Fruit fly (Drosophila melanogaster) whole organism, embryonic: Measurements from ENCODE around the gene COX7AL.

Experiments used
- Adf1 ChIP-seq: fragments of 200-800 bp; sonication (Bioruptor generic); IDR thresholded peaks from 2 replicates; pipeline ENCODE4 v1.3.6; 2022; ENCODE audit warnings: missing biosample characterization, missing genetic modification characterization
- Awh ChIP-seq: fragments of 200-800 bp; sonication (Bioruptor generic); IDR thresholded peaks from 2 replicates; pipeline ENCODE4, ENCODE4 v1.3.6; 2022; ENCODE audit warnings: missing biosample characterization, missing genetic modification characterization
- Bdp1 ChIP-seq: fragments of 200-800 bp; sonication (Bioruptor generic); optimal IDR thresholded peaks from 3 replicates; lab custom pipeline; 2016; ENCODE audit warnings: missing biosample characterization, missing genetic modification characterization
- C15 ChIP-seq: fragments of 200-800 bp; sonication (Bioruptor generic); IDR thresholded peaks from 3 replicates; pipeline ENCODE4 v1.3.6; 2022; ENCODE audit warnings: missing biosample characterization, missing genetic modification characterization
- CG10147 ChIP-seq: fragments of 200-800 bp; sonication (Bioruptor generic); optimal IDR thresholded peaks from 2 replicates; lab custom pipeline; 2019; ENCODE audit warnings: missing biosample characterization, mild to moderate bottlenecking, missing genetic modification characterization, moderate library complexity
- CG10267 ChIP-seq: fragments of 200-800 bp; sonication (Bioruptor generic); optimal IDR thresholded peaks from 2 replicates; lab custom pipeline; 2018; ENCODE audit warnings: missing biosample characterization, mild to moderate bottlenecking, missing genetic modification characterization, moderate library complexity
- CG10959 ChIP-seq: fragments of 200-800 bp; sonication (Bioruptor generic); IDR thresholded peaks from 2 replicates; pipeline ENCODE4 v1.3.6; 2022; ENCODE audit warnings: missing biosample characterization, missing genetic modification characterization
- CG12744 ChIP-seq: fragments of 200-800 bp; sonication (Bioruptor generic); optimal IDR thresholded peaks from 2 replicates; lab custom pipeline; 2016; ENCODE audit warnings: missing biosample characterization, missing genetic modification characterization
- CG12942 ChIP-seq: fragments of 200-800 bp; sonication (Bioruptor generic); optimal IDR thresholded peaks from 3 replicates; lab custom pipeline; 2016; ENCODE audit warnings: missing biosample characterization, missing genetic modification characterization
- CG13123 ChIP-seq: fragments of 200-800 bp; sonication (Bioruptor generic); optimal IDR thresholded peaks from 2 replicates; lab custom pipeline; 2016; ENCODE audit warnings: missing biosample characterization, missing genetic modification characterization
- CG13894 ChIP-seq: fragments of 200-800 bp; sonication (Bioruptor generic); optimal IDR thresholded peaks from 3 replicates; lab custom pipeline; 2018; ENCODE audit warnings: missing biosample characterization, mild to moderate bottlenecking, missing genetic modification characterization, moderate library complexity
- CG14965 ChIP-seq: fragments of 200-800 bp; sonication (Bioruptor generic); optimal IDR thresholded peaks from 2 replicates; lab custom pipeline; 2016; ENCODE audit warnings: missing biosample characterization, missing genetic modification characterization, borderline replicate concordance
- CG15269 ChIP-seq: fragments of 200-800 bp; sonication (Bioruptor generic); optimal IDR thresholded peaks from 2 replicates; lab custom pipeline; 2018; ENCODE audit warnings: missing biosample characterization, mild to moderate bottlenecking, missing genetic modification characterization, moderate library complexity
- CG1529 ChIP-seq: fragments of 200-800 bp; sonication (Bioruptor generic); optimal IDR thresholded peaks from 3 replicates; lab custom pipeline; 2018; ENCODE audit warnings: missing biosample characterization, missing genetic modification characterization
- CG18599 ChIP-seq: fragments of 200-800 bp; sonication (Bioruptor generic); optimal IDR thresholded peaks from 3 replicates; lab custom pipeline; 2017; ENCODE audit warnings: missing biosample characterization, missing genetic modification characterization, mild to moderate bottlenecking, moderate library complexity, missing genetic modification reagents
- CG2199 ChIP-seq: fragments of 200-800 bp; sonication (Bioruptor generic); IDR thresholded peaks from 3 replicates; pipeline ENCODE4 v1.3.6; 2022; ENCODE audit warnings: missing biosample characterization, missing genetic modification characterization
- CG31365 ChIP-seq: fragments of 200-800 bp; sonication (Bioruptor generic); optimal IDR thresholded peaks from 2 replicates; lab custom pipeline; 2018; ENCODE audit warnings: missing biosample characterization, mild to moderate bottlenecking, missing genetic modification characterization
- CG32532 ChIP-seq: fragments of 200-800 bp; sonication (Bioruptor generic); IDR thresholded peaks from 2 replicates; pipeline ENCODE4 v1.3.6; 2022; ENCODE audit warnings: missing biosample characterization, missing genetic modification characterization
- CG3847 ChIP-seq: fragments of 200-800 bp; sonication (Bioruptor generic); IDR thresholded peaks from 2 replicates; pipeline ENCODE4 v1.3.6; 2022; ENCODE audit warnings: missing biosample characterization, missing genetic modification characterization
- CG4820 ChIP-seq: fragments of 200-800 bp; sonication (Bioruptor generic); optimal IDR thresholded peaks from 3 replicates; lab custom pipeline; 2016; ENCODE audit warnings: missing biosample characterization, missing genetic modification characterization
- CG6272 ChIP-seq: fragments of 200-800 bp; sonication (Bioruptor generic); IDR thresholded peaks from 2 replicates; pipeline ENCODE4 v1.3.6; 2022; ENCODE audit warnings: missing biosample characterization, missing genetic modification characterization
- CG8290 ChIP-seq, 3 experiments: fragments of 200-800 bp; sonication (Bioruptor generic); optimal IDR thresholded peaks; 2 replicates each; lab custom pipeline; 2016 to 2019; ENCODE audit warnings: missing biosample characterization in 3 of 3, missing genetic modification characterization in 3 of 3, mild to moderate bottlenecking in 2 of 3, moderate library complexity in 1 of 3
- CkIIα-i1 ChIP-seq: fragments of 200-800 bp; sonication (Bioruptor generic); IDR thresholded peaks from 2 replicates; pipeline ENCODE4 v1.3.6; 2022; ENCODE audit warnings: missing biosample characterization, missing genetic modification characterization
- CrebB ChIP-seq: fragments of 200-800 bp; sonication (Bioruptor generic); optimal IDR thresholded peaks from 3 replicates; lab custom pipeline; 2018; ENCODE audit warnings: missing biosample characterization, mild to moderate bottlenecking, missing genetic modification characterization
- D19B ChIP-seq: fragments of 200-800 bp; sonication (Bioruptor generic); optimal IDR thresholded peaks from 2 replicates; lab custom pipeline; 2017; ENCODE audit warnings: missing biosample characterization, mild to moderate bottlenecking, missing genetic modification characterization
- Deaf1 ChIP-seq: fragments of 200-800 bp; optimal IDR thresholded peaks from 3 replicates; lab custom pipeline; 2019; ENCODE audit warnings: missing biosample characterization, mild to moderate bottlenecking, missing genetic modification characterization, moderate library complexity
- Eip74EF ChIP-seq, 2 experiments: fragments of 200-800 bp in 1 of 2; fragments of >200 bp in 1 of 2; sonication (Bioruptor generic) in 1 of 2; optimal IDR thresholded peaks; 2 replicates each; lab custom pipeline; 2017 to 2019; ENCODE audit warnings: missing biosample characterization in 2 of 2, missing genetic modification characterization in 2 of 2, mild to moderate bottlenecking in 1 of 2, moderate library complexity in 1 of 2
- Elba2 ChIP-seq: fragments of 200-800 bp; sonication (Bioruptor generic); optimal IDR thresholded peaks from 3 replicates; lab custom pipeline; 2016; ENCODE audit warnings: missing biosample characterization, missing genetic modification characterization
- Hmx ChIP-seq: fragments of 200-800 bp; sonication (Bioruptor generic); optimal IDR thresholded peaks from 2 replicates; lab custom pipeline; 2016; ENCODE audit warnings: missing biosample characterization, missing genetic modification characterization
- Lhr ChIP-seq: fragments of 200-800 bp; sonication (Bioruptor generic); optimal IDR thresholded peaks from 3 replicates; lab custom pipeline; 2017; ENCODE audit warnings: mild to moderate bottlenecking, missing biosample characterization, missing genetic modification reagents, missing genetic modification characterization
- Max ChIP-seq: fragments of 200-800 bp; sonication (Bioruptor generic); optimal IDR thresholded peaks from 2 replicates; lab custom pipeline; 2016; ENCODE audit warnings: missing biosample characterization, mild to moderate bottlenecking, missing genetic modification characterization
- NfI ChIP-seq: fragments of 200-800 bp; sonication (Bioruptor generic); optimal IDR thresholded peaks from 3 replicates; lab custom pipeline; 2018; ENCODE audit warnings: missing biosample characterization, mild to moderate bottlenecking, missing genetic modification characterization, moderate library complexity
- PHDP ChIP-seq: fragments of 200-800 bp; sonication (Bioruptor generic); optimal IDR thresholded peaks from 3 replicates; lab custom pipeline; 2018; ENCODE audit warnings: missing biosample characterization, mild to moderate bottlenecking, missing genetic modification characterization, moderate library complexity
- Scr ChIP-seq: fragments of 200-800 bp; sonication (Bioruptor generic); IDR thresholded peaks from 2 replicates; pipeline ENCODE4 v1.3.6; 2022; ENCODE audit warnings: missing biosample characterization, missing genetic modification characterization; ENCODE audit not compliant: partially characterized antibody
- Sry-β ChIP-seq: fragments of 200-800 bp; sonication (Bioruptor generic); optimal IDR thresholded peaks from 2 replicates; lab custom pipeline; 2018; ENCODE audit warnings: missing biosample characterization, mild to moderate bottlenecking, missing genetic modification characterization, moderate library complexity
- Stat92E ChIP-seq, 3 experiments: fragments of >200 bp in 2 of 3; fragments of 200-800 bp in 1 of 3; sonication (Bioruptor generic) in 1 of 3; optimal IDR thresholded peaks; 2 replicates each; lab custom pipeline; 2017 to 2019; ENCODE audit warnings: missing biosample characterization in 3 of 3, missing genetic modification characterization in 3 of 3, mild to moderate bottlenecking in 1 of 3, moderate library complexity in 1 of 3
- chinmo ChIP-seq: fragments of 200-800 bp; sonication (Bioruptor generic); IDR thresholded peaks from 4 replicates; pipeline ENCODE4 v1.3.6; 2022; ENCODE audit warnings: missing biosample characterization, missing genetic modification characterization; ENCODE audit not compliant: partially characterized antibody
- fd3F ChIP-seq: fragments of 200-800 bp; sonication (Bioruptor generic); optimal IDR thresholded peaks from 2 replicates; lab custom pipeline; 2018; ENCODE audit warnings: missing biosample characterization, mild to moderate bottlenecking, missing genetic modification characterization, moderate library complexity
- gcm ChIP-seq: fragments of 200-800 bp; sonication (Bioruptor generic); optimal IDR thresholded peaks from 2 replicates; lab custom pipeline; 2019; ENCODE audit warnings: missing biosample characterization, mild to moderate bottlenecking, missing genetic modification characterization, moderate library complexity
- gsb ChIP-seq: fragments of 200-800 bp; sonication (Bioruptor generic); IDR thresholded peaks from 2 replicates; pipeline ENCODE4 v1.3.6; 2022; ENCODE audit warnings: missing biosample characterization, missing genetic modification characterization
- insv ChIP-seq, 2 experiments: fragments of 200-800 bp; sonication (Bioruptor generic); optimal IDR thresholded peaks; 3 replicates each; lab custom pipeline; 2016 to 2018; ENCODE audit warnings: missing biosample characterization in 2 of 2, missing genetic modification characterization in 2 of 2
- kni ChIP-seq: fragments of 200-800 bp; sonication (Bioruptor generic); optimal IDR thresholded peaks from 3 replicates; lab custom pipeline; 2017; ENCODE audit warnings: mild to moderate bottlenecking, missing biosample characterization, missing genetic modification reagents, missing genetic modification characterization
- lab ChIP-seq: fragments of 200-800 bp; sonication (Bioruptor generic); optimal IDR thresholded peaks from 3 replicates; lab custom pipeline; 2017; ENCODE audit warnings: missing biosample characterization, missing genetic modification characterization, mild to moderate bottlenecking, moderate library complexity, missing genetic modification reagents
- lmd ChIP-seq: fragments of 200-800 bp; sonication (Bioruptor generic); IDR thresholded peaks from 2 replicates; pipeline ENCODE4 v1.3.6; 2022; ENCODE audit warnings: missing biosample characterization, missing genetic modification characterization
- mirr ChIP-seq: fragments of 200-800 bp; sonication (Bioruptor generic); optimal IDR thresholded peaks from 3 replicates; lab custom pipeline; 2018; ENCODE audit warnings: missing biosample characterization, mild to moderate bottlenecking, missing genetic modification characterization
- mld ChIP-seq: fragments of 200-800 bp; sonication (Bioruptor generic); IDR thresholded peaks from 3 replicates; pipeline ENCODE4 v1.3.6; 2022; ENCODE audit warnings: missing biosample characterization, missing genetic modification characterization; ENCODE audit not compliant: partially characterized antibody
- sob ChIP-seq: fragments of 200-800 bp; sonication (Bioruptor generic); IDR thresholded peaks from 2 replicates; pipeline ENCODE4 v1.3.6; 2022; ENCODE audit warnings: missing biosample characterization, missing genetic modification characterization
- tx ChIP-seq: fragments of 200-800 bp; sonication (Bioruptor generic); optimal IDR thresholded peaks from 2 replicates; lab custom pipeline; 2016; ENCODE audit warnings: missing biosample characterization, missing genetic modification characterization
- zfh1 ChIP-seq: fragments of 200-800 bp; sonication (Bioruptor generic); IDR thresholded peaks from 3 replicates; pipeline ENCODE4 v1.3.6; 2022; ENCODE audit warnings: missing biosample characterization, missing genetic modification characterization

COX7AL gene

DNA sequence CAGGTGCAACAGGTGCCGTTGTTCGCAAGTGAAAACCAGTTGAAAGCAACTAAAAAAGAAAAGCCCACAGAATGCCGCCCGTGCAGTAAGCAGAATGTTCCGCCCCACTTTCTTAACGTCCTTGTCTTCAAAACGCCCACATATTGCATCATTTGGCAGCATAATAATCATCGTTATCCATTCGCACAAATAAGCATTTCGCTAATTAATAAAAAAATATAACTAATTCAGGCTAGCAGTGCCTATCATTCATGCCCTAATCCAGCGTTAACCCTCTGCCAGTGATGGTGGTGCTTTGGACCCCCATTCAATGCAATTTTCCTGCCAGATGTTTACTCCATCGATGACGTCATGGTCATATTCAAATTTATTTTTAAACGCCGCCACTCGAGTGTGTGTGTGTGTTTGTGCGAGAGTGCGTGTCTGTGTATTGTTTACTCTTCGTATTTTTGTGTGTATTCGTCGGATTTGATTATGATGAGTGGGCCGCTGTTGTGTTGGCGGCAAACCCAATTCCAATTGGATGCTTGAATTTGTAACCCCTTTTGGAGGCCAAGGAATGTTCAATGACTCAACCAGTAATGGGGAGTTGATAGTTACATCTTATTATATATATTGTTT is 14.0 kb downstream of the COX7AL start (continued):
- TF ChIP-seq Awh (no peak), Sry-β (no peak), CG10267 (tag; lab: Kevin White, UChicago) (no peak), Max (GFP tag; lab: Kevin White, UChicago) (peak; percentile 2), gsb (GFP tag; lab: Robert Waterston, UW) (no peak), kni (no peak), D19B (GFP tag; lab: Kevin White, UChicago) (no peak), Adf1 (no peak), lmd (GFP tag; lab: Robert Waterston, UW) (no peak), zfh1 (GFP tag; lab: Robert Waterston, UW) (no peak), CG10147 (GFP tag; lab: Kevin White, UChicago) (no peak), CG13894 (tag; lab: Kevin White, UChicago) (peak; percentile 2), CkIIα-i1 (GFP tag; lab: Robert Waterston, UW) (no peak), CG18599 (GFP tag; lab: Kevin White, UChicago) (peak; percentile 5), Elba2 (peak; percentile 2), chinmo (GFP tag; lab: Robert Waterston, UW) (peak; percentile 85; the same call in 2 of the 4 replicates), CG3847 (no peak), Scr (GFP tag; lab: Robert Waterston, UW) (no peak), CG6272 (GFP tag; lab: Robert Waterston, UW) (no peak), gcm (peak; percentile 64), Hmx (GFP tag; lab: Kevin White, UChicago) (no peak), fd3F (GFP tag; lab: Kevin White, UChicago) (no peak), NfI (GFP tag; lab: Kevin White, UChicago) (peak; percentile 25), Bdp1 (GFP tag; lab: Kevin White, UChicago) (no peak), CG32532 (GFP tag; lab: Robert Waterston, UW) (no peak), mld (no peak), CG4820 (GFP tag; lab: Kevin White, UChicago) (no peak), CG14965 (no peak), Lhr (no peak), mirr (peak; percentile 37), C15 (no peak), Deaf1 (tag; lab: Kevin White, UChicago) (peak; percentile 69), PHDP (no peak), insv (GFP tag; optimal IDR thresholded peaks at IDR 0.05; lab: Kevin White, UChicago) (peak in 1 of 2 experiments; percentile 83), tx (GFP tag; lab: Kevin White, UChicago) (no peak), CG12744 (GFP tag; lab: Kevin White, UChicago) (no peak), CG1529 (GFP tag; lab: Kevin White, UChicago) (no peak), lab (GFP tag; lab: Kevin White, UChicago) (peak; percentile 10), sob (GFP tag; lab: Robert Waterston, UW) (no peak), Stat92E (GFP tag; optimal IDR thresholded peaks at IDR 0.05; lab: Kevin White, UChicago) (peak in 1 of 3 experiments; percentile 56), CG2199 (GFP tag; lab: Robert Waterston, UW) (0 out of 3 replicates have a peak, but pooled peaks have one; percentile 9), CG8290 (GFP tag; optimal IDR thresholded peaks at IDR 0.05; lab: Kevin White, UChicago) (no peak), CG8290 (tag; optimal IDR thresholded peaks at IDR 0.05; lab: Kevin White, UChicago) (peak in 1 of 2 experiments; percentile 51), Eip74EF (GFP tag; optimal IDR thresholded peaks at IDR 0.05; lab: Kevin White, UChicago) (no peak), CrebB (tag; lab: Kevin White, UChicago) (peak; percentile 13), CG31365 (tag; lab: Kevin White, UChicago) (no peak), CG15269 (no peak), CG13123 (GFP tag; lab: Kevin White, UChicago) (no peak), CG10959 (GFP tag; lab: Robert Waterston, UW) (no peak), CG12942 (GFP tag; lab: Kevin White, UChicago) (no peak)
